Worm (Caenorhabditis elegans) whole organism, L4 larva: ENCODE results near the gene ets-8.

ENCODE experiments used
- F26F4.8 ChIP-seq: fragments of 200-800 bp; sonication (Bioruptor generic); conservative IDR thresholded peaks from 2 replicates; pipeline ENCODE4 v1.3.6; 2022; ENCODE audit warnings: missing genetic modification characterization, missing compliant biosample characterization
- attf-4 ChIP-seq: sonication (generic microtip); optimal IDR thresholded peaks from 3 replicates; lab custom pipeline; 2017; ENCODE audit warnings: missing biosample characterization, missing genetic modification characterization
- ceh-82 ChIP-seq: sonication (generic microtip); optimal IDR thresholded peaks from 2 replicates; lab custom pipeline; 2017; ENCODE audit warnings: missing biosample characterization, missing genetic modification characterization
- hif-1 ChIP-seq, 2 experiments: sonication (generic microtip); optimal IDR thresholded peaks; 2 replicates each; lab custom pipeline; 2016 to 2017; ENCODE audit warnings: missing compliant biosample characterization in 2 of 2, missing genetic modification characterization in 2 of 2, missing genetic modification reagents in 2 of 2, missing genotype in 2 of 2, mild to moderate bottlenecking in 1 of 2
- pha-4 ChIP-seq, 2 experiments: fragments of 150-350 bp in 1 of 2; fragments of 200-800 bp in 1 of 2; sonication (Bioruptor generic) in 1 of 2; IDR thresholded peaks in 1 of 2; optimal IDR thresholded peaks in 1 of 2; 2 replicates each; pipeline versions ENCODE4 v1.3.6 to Lab custom; 2014 to 2022; ENCODE audit warnings: missing genetic modification characterization in 2 of 2, missing genetic modification reagents in 2 of 2, missing biosample characterization in 1 of 2, missing compliant biosample characterization in 1 of 2
- snpc-4 ChIP-seq: fragments of 150-350 bp; optimal IDR thresholded peaks from 2 replicates; lab custom pipeline; 2014; ENCODE audit warnings: missing biosample characterization, missing genetic modification characterization
- spr-1 ChIP-seq: sonication (generic microtip); optimal IDR thresholded peaks from 2 replicates; lab custom pipeline; 2016; ENCODE audit warnings: mild to moderate bottlenecking, missing genetic modification characterization, missing compliant biosample characterization
- unc-62 ChIP-seq, 3 experiments: fragments of 150-350 bp in 1 of 3; sonication (generic microtip); optimal IDR thresholded peaks in 2 of 3; peaks in 1 of 3; 1 replicate in 1 of 3; 2 replicates in 2 of 3; lab custom pipeline; 2014 to 2017; ENCODE audit warnings: missing biosample characterization in 3 of 3, missing genetic modification characterization in 3 of 3, missing genetic modification reagents in 3 of 3, missing genotype in 1 of 3

DNA sequence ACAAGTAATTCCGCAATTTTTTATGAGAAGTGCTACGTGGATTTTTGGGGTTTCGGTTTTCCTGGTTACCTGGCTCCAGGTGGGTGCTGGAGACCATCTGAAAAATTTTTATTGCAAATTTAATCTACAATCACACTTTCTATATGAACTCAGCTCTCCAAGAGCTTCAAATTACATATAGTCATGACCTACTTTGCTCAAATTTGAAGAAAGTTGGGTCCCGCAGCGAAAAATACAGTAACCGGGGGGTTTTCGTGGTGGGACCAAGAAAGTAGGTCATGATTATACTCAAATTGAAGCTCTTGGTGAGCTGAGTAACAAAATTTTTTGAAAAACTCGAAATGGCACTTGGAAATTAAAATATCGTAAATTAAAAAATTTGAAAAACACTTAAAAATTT lies at the start of gene ets-8:
- TF ChIP-seq F26F4.8: no peak
- TF ChIP-seq attf-4 (tag; lab: Kevin White, UChicago): no peak
- no peak for TF ChIP-seq hif-1 (tag; optimal IDR thresholded peaks at IDR 0.05; lab: Kevin White, UChicago)
- TF ChIP-seq snpc-4: no peak
- TF ChIP-seq pha-4 (GFP tag; IDR thresholded peaks at IDR 0.05; lab: Robert Waterston, UW): no peak
- no peak for TF ChIP-seq pha-4 (tag; optimal IDR thresholded peaks at IDR 0.05; lab: Kevin White, UChicago)
- no peak for TF ChIP-seq unc-62 (GFP tag; optimal IDR thresholded peaks at IDR 0.05 in 1 of 2; lab: Kevin White, UChicago)
- TF ChIP-seq unc-62 (tag; optimal IDR thresholded peaks at IDR 0.05; lab: Kevin White, UChicago): no peak
- TF ChIP-seq spr-1: no peak
- no peak for TF ChIP-seq ceh-82
